Worm (Caenorhabditis elegans) whole organism, L2 larva: Measurements from ENCODE around the gene srw-121.

ENCODE experiments used
- ceh-16 ChIP-seq: fragments of 150-350 bp; optimal IDR thresholded peaks from 2 replicates; lab custom pipeline; 2014; ENCODE audit warnings: missing biosample characterization, missing genetic modification characterization
- ceh-82 ChIP-seq: fragments of 150-350 bp; optimal IDR thresholded peaks from 2 replicates; lab custom pipeline; 2014; ENCODE audit warnings: missing biosample characterization, missing genetic modification characterization
- skn-1 ChIP-seq: sonication (generic microtip); optimal IDR thresholded peaks from 2 replicates; lab custom pipeline; 2017; ENCODE audit warnings: missing biosample characterization, missing genetic modification characterization

DNA sequence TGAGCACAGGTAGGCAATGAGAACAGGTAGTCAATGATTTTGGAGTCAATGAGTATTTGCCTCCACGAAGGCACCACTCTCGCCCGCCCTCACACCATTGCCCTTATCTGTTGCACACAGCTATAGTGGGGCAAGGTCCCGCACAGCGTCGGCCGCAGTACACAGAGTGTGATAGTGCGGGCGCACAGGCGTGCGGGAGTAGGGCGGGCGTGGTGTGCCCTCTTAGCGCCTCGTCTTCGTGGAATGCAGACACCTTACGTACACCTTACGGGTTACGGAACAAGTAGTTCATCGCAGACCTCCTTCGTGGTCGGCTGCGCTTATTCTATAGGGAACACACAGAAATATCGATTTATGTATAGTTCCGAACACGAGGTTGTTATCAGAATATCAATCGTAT lies 26.5 kb upstream of the srw-121 start:
- TF ChIP-seq ceh-16 (no peak), ceh-82 (tag; lab: Kevin White, UChicago) (no peak), skn-1 (tag; lab: Kevin White, UChicago) (no peak)
